Worm (Caenorhabditis elegans): ENCODE results near the gene perm-4.

perm-4 gene

ce11 chrIV:1104007-1104406 is 20.9 kb downstream of the perm-4 start:
- peak; percentile 22; the same call in 1 of the 2 replicates for TF ChIP-seq set-16 (GFP tag; IDR thresholded peaks at IDR 0.05)
- peak; percentile 55 for TF ChIP-seq lin-38 (GFP tag; IDR thresholded peaks at IDR 0.05)

DNA sequence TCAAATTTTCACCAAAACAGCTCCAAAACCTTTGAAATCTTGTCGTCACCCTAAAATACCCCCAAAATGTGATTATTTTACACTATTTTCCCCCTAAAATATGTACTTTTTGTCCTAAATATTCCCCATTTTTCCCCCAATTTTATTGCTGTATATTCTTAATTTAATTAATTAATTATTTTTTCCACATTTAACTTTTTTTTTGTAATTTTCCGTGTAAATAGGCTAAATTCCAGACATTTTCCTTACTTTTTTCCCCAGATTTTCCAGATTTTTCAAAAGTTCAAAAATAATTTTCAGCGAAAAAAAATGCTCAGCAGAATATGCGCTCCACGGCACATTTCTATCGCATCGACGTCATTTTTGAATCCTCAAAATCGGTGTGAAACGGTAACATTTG is 27.8 kb downstream of the perm-4 start, which contains the start of gene cox-18:
Gene cox-18 (plus strand): TSS at position 301 of the 400 bp plus-strand sequence.
- TF ChIP-seq lin-15B (tag; optimal IDR thresholded peaks at IDR 0.05) (no peak), egl-27 (tag; optimal IDR thresholded peaks at IDR 0.05) (no peak), F44E2.7 (GFP tag; IDR thresholded peaks at IDR 0.05) (no peak), hif-1 (tag; optimal IDR thresholded peaks at IDR 0.05) (no peak), php-3 (GFP tag; IDR thresholded peaks at IDR 0.05) (no peak)

DNA sequence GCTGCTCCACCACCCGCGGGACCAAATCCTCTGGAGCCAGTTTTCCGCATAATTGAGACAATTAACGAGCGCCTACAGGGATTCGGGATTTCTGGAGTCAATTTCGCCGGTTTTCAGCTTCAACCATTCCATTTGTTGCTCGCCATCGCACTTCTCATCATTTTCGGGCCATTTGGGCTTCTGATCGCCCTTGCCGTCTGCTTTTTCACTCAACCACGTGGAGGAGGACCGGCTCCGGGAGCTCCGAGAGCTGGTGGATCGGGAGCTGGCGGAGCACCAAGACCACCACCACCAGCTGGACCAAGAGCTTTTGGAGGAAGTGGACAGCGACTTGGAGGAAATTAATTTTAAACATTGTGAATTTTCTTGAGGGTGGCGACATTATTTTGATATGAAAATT is 28.8 kb downstream of the perm-4 start:
- no peak for TF ChIP-seq mes-2 (tag; optimal IDR thresholded peaks at IDR 0.05; ENCODE audit: poor library complexity, severe bottlenecking)
- TF ChIP-seq aha-1 (tag) = peak; percentile 59
- peak; percentile 85 for TF ChIP-seq set-16 (GFP tag; IDR thresholded peaks at IDR 0.05)
- TF ChIP-seq lsy-2 (tag; optimal IDR thresholded peaks at IDR 0.05) = no peak
- TF ChIP-seq egl-43 (GFP tag; IDR thresholded peaks at IDR 0.05) = 0 out of 2 replicates have a peak, but pooled peaks have one; percentile 11

ce11 chrIV:1093870-1094564 is 30.9 kb downstream of the perm-4 start, which contains the start of the genes cct-8 and Y55F3AR.2:
Gene cct-8, minus strand, starts transcription at chrIV:1093920.
Gene Y55F3AR.2, plus strand, starts transcription at chrIV:1094541.
- peak; percentile 96 for TF ChIP-seq hlh-11 (tag; optimal IDR thresholded peaks at IDR 0.05)
- TF ChIP-seq nhr-77 (tag; optimal IDR thresholded peaks at IDR 0.05) = peak; percentile 94
- peak; percentile 91 for TF ChIP-seq daf-19 (GFP tag; conservative IDR thresholded peaks at IDR 0.05)
- TF ChIP-seq hmg-1.1 (GFP tag; IDR thresholded peaks at IDR 0.05) = peak; percentile 99
- peak; percentile 79 for TF ChIP-seq nhr-28 (tag; optimal IDR thresholded peaks at IDR 0.05)
- no peak for TF ChIP-seq aly-2 (tag; optimal IDR thresholded peaks at IDR 0.05)
- TF ChIP-seq ZK337.2 (GFP tag; IDR thresholded peaks at IDR 0.05) = peak; percentile 90
- TF ChIP-seq mdl-1 (tag; optimal IDR thresholded peaks at IDR 0.05) = peak in 1 of 2 experiments; percentile 65
- peak; percentile 88 for TF ChIP-seq unc-130 (GFP tag; optimal IDR thresholded peaks at IDR 0.05)
- peak; percentile 99 to 100 for TF ChIP-seq lsy-2 (tag; optimal IDR thresholded peaks at IDR 0.05)
- peak; percentile 98 for TF ChIP-seq dmd-6 (GFP tag; IDR thresholded peaks at IDR 0.05)
- peak; percentile 92 for TF ChIP-seq vab-7 (GFP tag; IDR thresholded peaks at IDR 0.05)
- peak; percentile 94 for TF ChIP-seq mes-2 (tag; optimal IDR thresholded peaks at IDR 0.05; ENCODE audit: poor library complexity, severe bottlenecking)
- TF ChIP-seq mdt-29 (GFP tag; IDR thresholded peaks at IDR 0.05) = peak; percentile 98
- peak; percentile 94 for TF ChIP-seq F37D6.2 (tag; optimal IDR thresholded peaks at IDR 0.05)
- peak; percentile 89 for TF ChIP-seq nhr-11 (tag; optimal IDR thresholded peaks at IDR 0.05)
- TF ChIP-seq fos-1 (tag; optimal IDR thresholded peaks at IDR 0.05) = peak; percentile 23
- TF ChIP-seq F10B5.3 (tag; optimal IDR thresholded peaks at IDR 0.05) = peak; percentile 93
- peak; percentile 81 for TF ChIP-seq lin-15B (tag; optimal IDR thresholded peaks at IDR 0.05)
- TF ChIP-seq daf-16 (GFP tag; optimal IDR thresholded peaks at IDR 0.05) = peak; percentile 58 to 95
- TF ChIP-seq daf-16 (tag; optimal IDR thresholded peaks at IDR 0.05) = peak; percentile 82
- peak; percentile 99 for TF ChIP-seq zfp-3 (GFP tag; conservative IDR thresholded peaks at IDR 0.05)
- TF ChIP-seq R02D3.7 (tag; optimal IDR thresholded peaks at IDR 0.05) = no peak
- peak; percentile 99 for TF ChIP-seq php-3 (GFP tag; IDR thresholded peaks at IDR 0.05)
- TF ChIP-seq Y75B8A.6 (GFP tag; IDR thresholded peaks at IDR 0.05) = peak; percentile 94
- TF ChIP-seq ceh-62 (tag; optimal IDR thresholded peaks at IDR 0.05) = no peak
- peak; percentile 88 for TF ChIP-seq nhr-111 (GFP tag; optimal IDR thresholded peaks at IDR 0.05)
- peak; percentile 92 for TF ChIP-seq jun-1 (tag; optimal IDR thresholded peaks at IDR 0.05)
- TF ChIP-seq ZK546.5 (tag; optimal IDR thresholded peaks at IDR 0.05) = peak; percentile 15 to 67
- TF ChIP-seq ceh-32 (tag; optimal IDR thresholded peaks at IDR 0.05; ENCODE audit: poor library complexity) = peak; percentile 78
- TF ChIP-seq skn-1 (tag; optimal IDR thresholded peaks at IDR 0.05) = no peak
- peak in 1 of 2 experiments; percentile 100 for TF ChIP-seq unc-62 (GFP tag; optimal IDR thresholded peaks at IDR 0.05 in 1 of 2)
- TF ChIP-seq unc-62 (tag; optimal IDR thresholded peaks at IDR 0.05) = peak; percentile 17
- TF ChIP-seq set-16 (GFP tag; IDR thresholded peaks at IDR 0.05) = peak; percentile 69
- no peak for TF ChIP-seq F26F4.8 (GFP tag; conservative IDR thresholded peaks at IDR 0.05)
- peak; percentile 97 for TF ChIP-seq rbr-2 (tag; optimal IDR thresholded peaks at IDR 0.05)
- TF ChIP-seq ces-1 (GFP tag; optimal IDR thresholded peaks at IDR 0.05) = peak; percentile 45
- TF ChIP-seq lin-13 (GFP tag; optimal IDR thresholded peaks at IDR 0.05) = peak; percentile 95

All from whole organism, L4 larva.